Worm (Caenorhabditis elegans): ENCODE measurements around the gene nud-1.

nud-1 gene

DNA sequence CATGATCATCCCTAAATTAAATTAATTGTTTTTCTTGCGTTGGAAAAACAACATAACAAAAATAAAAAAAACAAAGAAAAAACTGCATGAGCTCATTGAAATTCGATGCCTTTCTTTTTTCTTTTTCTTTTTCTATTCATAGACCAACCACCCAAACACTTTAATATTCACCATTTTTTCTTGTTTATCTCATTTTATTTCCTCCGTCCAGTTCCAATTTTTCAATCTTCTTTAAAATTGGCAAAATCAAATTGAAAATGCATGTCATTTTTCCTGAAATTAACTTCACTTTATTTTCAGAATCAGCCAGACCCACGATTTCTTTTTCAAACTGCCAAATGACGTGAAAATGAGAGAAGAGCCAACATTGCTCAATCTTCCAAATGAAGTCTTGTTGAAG is 44.5 kb downstream of the nud-1 start, which contains the start of gene T03F6.4:
Gene T03F6.4, plus strand, starts transcription at position 301 of the 400 bp plus-strand sequence.
- no peak for TF ChIP-seq lsy-2 (tag; optimal IDR thresholded peaks at IDR 0.05)
- TF ChIP-seq unc-55 (GFP tag; optimal IDR thresholded peaks at IDR 0.05): peak; percentile 32

DNA sequence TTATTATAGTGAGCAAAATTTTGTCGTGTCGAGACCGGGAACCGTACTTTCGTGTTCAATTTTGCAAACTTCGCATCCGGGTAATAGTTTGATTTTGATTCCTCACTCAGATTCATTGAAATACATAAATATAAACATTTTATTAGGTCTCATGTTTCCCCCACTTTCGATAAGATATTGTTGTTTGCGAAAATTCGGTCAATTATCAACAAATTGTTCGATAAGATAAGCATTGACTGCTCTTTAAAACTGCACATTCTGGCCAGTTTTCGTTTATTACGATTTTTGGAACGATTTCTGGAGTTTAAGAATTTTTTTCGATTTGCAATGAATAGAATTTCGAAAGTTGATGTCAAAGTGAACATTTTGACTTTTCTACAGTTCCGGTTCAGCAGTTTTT is 47.3 kb downstream of the nud-1 start:
- TF ChIP-seq unc-39 (tag; optimal IDR thresholded peaks at IDR 0.05) (no peak), fos-1 (tag; optimal IDR thresholded peaks at IDR 0.05) (peak; percentile 53)

DNA sequence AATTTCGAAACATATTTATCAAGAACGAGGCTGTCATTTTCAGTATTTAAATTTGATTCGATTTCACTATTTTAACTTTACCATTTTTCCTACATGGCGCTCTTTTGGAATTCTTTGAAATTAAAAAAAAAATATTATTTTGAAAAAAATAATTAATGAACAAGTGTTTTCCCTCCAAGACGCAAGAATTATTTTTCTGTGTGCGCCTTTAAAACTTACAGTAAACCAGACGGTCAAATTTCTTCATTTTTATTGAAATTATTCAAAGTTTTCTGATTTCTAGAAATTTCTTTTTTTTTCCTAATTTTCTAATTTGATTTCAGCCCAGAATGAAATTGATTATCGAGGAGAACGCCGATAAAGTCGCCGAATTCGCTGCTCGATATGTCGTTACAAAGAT is 47.8 kb downstream of the nud-1 start, which contains the start of gene T03F6.3:
Gene T03F6.3, plus strand, starts transcription at position 318 of the 400 bp plus-strand sequence.
- TF ChIP-seq lin-39 (tag; optimal IDR thresholded peaks at IDR 0.05): no peak

DNA sequence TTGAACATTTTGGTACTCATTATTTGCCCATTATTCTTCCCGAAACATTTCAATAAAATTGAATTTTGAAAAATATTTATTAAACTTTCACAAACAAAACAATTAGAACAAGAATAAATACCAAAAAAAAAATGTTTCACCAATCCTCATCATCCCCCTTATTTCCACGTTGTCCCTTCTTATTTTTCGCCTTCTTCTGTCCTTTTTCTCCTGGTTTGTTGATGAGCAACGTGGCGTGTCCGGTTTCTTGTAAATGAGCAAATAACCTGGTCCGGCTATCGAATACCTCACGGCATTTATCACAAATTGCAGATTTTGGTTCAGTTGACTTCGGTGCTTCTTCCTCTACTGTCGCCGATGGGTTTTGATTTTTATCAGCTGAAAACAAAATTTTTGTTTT is 49.5 kb downstream of the nud-1 start:
- TF ChIP-seq ama-1 (optimal IDR thresholded peaks at IDR 0.05) (no peak), mab-5 (tag; optimal IDR thresholded peaks at IDR 0.05) (no peak), elt-3 (tag; optimal IDR thresholded peaks at IDR 0.05) (no peak), peb-1 (tag; optimal IDR thresholded peaks at IDR 0.05) (no peak), mbf-1 (tag; optimal IDR thresholded peaks at IDR 0.05) (no peak), nhr-23 (tag; optimal IDR thresholded peaks at IDR 0.05) (no peak), Y55F3AM.14 (GFP tag; optimal IDR thresholded peaks at IDR 0.05) (no peak), elt-1 (tag; optimal IDR thresholded peaks at IDR 0.05) (no peak), unc-55 (GFP tag; optimal IDR thresholded peaks at IDR 0.05) (no peak), fos-1 (tag; optimal IDR thresholded peaks at IDR 0.05) (no peak)

All from whole organism, L2 larva.